Worm (Caenorhabditis elegans) whole organism, late embryonic: ENCODE results near the gene tbx-37.

Source experiments
- ama-1 ChIP-seq: fragments of 150-350 bp; optimal IDR thresholded peaks from 2 replicates; lab custom pipeline; 2014
- ets-4 ChIP-seq: sonication (generic microtip); optimal IDR thresholded peaks from 2 replicates; lab custom pipeline; 2016; ENCODE audit warnings: missing genetic modification characterization, missing compliant biosample characterization
- eyg-1 ChIP-seq: sonication (generic microtip); optimal IDR thresholded peaks from 2 replicates; lab custom pipeline; 2016; ENCODE audit warnings: missing genotype, missing genetic modification characterization, missing compliant biosample characterization
- hlh-15 ChIP-seq: sonication (generic microtip); optimal IDR thresholded peaks from 2 replicates; lab custom pipeline; 2016; ENCODE audit warnings: missing genetic modification characterization, missing compliant biosample characterization
- nfya-1 ChIP-seq: sonication (generic microtip); optimal IDR thresholded peaks from 2 replicates; lab custom pipeline; 2017; ENCODE audit warnings: missing genetic modification characterization, mild to moderate bottlenecking, missing compliant biosample characterization, antibody characterized with exemption, moderate library complexity
- nhr-11 ChIP-seq: fragments of 150-350 bp; optimal IDR thresholded peaks from 2 replicates; lab custom pipeline; 2014; ENCODE audit warnings: missing biosample characterization, missing genetic modification characterization
- pat-9 ChIP-seq: fragments of 200-800 bp; sonication (Bioruptor generic); optimal IDR thresholded peaks from 2 replicates; lab custom pipeline; 2018; ENCODE audit warnings: mild to moderate bottlenecking, missing genetic modification characterization, moderate library complexity, missing compliant biosample characterization
- pha-4 ChIP-seq: fragments of 150-350 bp; optimal IDR thresholded peaks from 2 replicates; lab custom pipeline; 2018; ENCODE audit warnings: missing biosample characterization, missing genetic modification reagents, missing genetic modification characterization
- pqm-1 ChIP-seq: sonication (generic microtip); optimal IDR thresholded peaks from 2 replicates; lab custom pipeline; 2016; ENCODE audit warnings: missing genetic modification characterization, missing compliant biosample characterization
- rnt-1 ChIP-seq: sonication (generic microtip); optimal IDR thresholded peaks from 2 replicates; lab custom pipeline; 2016; ENCODE audit warnings: missing genetic modification characterization, missing compliant biosample characterization
- tbx-2 ChIP-seq: sonication (generic microtip); optimal IDR thresholded peaks from 2 replicates; lab custom pipeline; 2016; ENCODE audit warnings: missing genetic modification characterization, missing compliant biosample characterization
- unc-55 ChIP-seq: sonication (generic microtip); optimal IDR thresholded peaks from 2 replicates; lab custom pipeline; 2017; ENCODE audit warnings: missing biosample characterization, missing genetic modification reagents, missing genetic modification characterization

- TF ChIP-seq hlh-15 (tag; lab: Kevin White, UChicago) (no peak), ets-4 (tag; lab: Kevin White, UChicago) (no peak), nhr-11 (tag; lab: Kevin White, UChicago) (no peak), pqm-1 (tag; lab: Kevin White, UChicago) (no peak), tbx-2 (no peak), rnt-1 (tag; lab: Kevin White, UChicago) (no peak), nfya-1 (no peak), ama-1 (lab: Kevin White, UChicago) (no peak), pha-4 (tag; lab: Kevin White, UChicago) (no peak), pat-9 (tag; lab: Kevin White, UChicago) (no peak), unc-55 (no peak), eyg-1 (tag; lab: Kevin White, UChicago) (no peak)
Observed at ce11 chrIII:11195140-11195539, 31.8 kb downstream of the tbx-37 start, which contains the start of gene tra-1.
